Worm (Caenorhabditis elegans): ENCODE measurements around the gene ehbp-1.

- TF ChIP-seq tab-1 (GFP tag; IDR thresholded peaks at IDR 0.05) = no peak
- no peak for TF ChIP-seq ref-1 (GFP tag; conservative IDR thresholded peaks at IDR 0.05)
- TF ChIP-seq med-1 (GFP tag; optimal IDR thresholded peaks at IDR 0.05; ENCODE audit: insufficient read depth) = no peak
These were observed 34.2 kb upstream of the ehbp-1 start for ce11 chrV:9516280-9516679.

Measured in whole organism, midembryonic.